Fruit fly (Drosophila melanogaster) whole organism, pupa: ENCODE measurements around the gene CG34043.

Experiments used
- CG12605 ChIP-seq: fragments of 200-800 bp; sonication (Bioruptor generic); IDR thresholded peaks from 2 replicates; pipeline ENCODE4 v1.3.6; 2022; ENCODE audit warnings: missing biosample characterization, missing genetic modification characterization
- CG8159 ChIP-seq: fragments of 200-800 bp; sonication (Bioruptor generic); optimal IDR thresholded peaks from 3 replicates; lab custom pipeline; 2018; ENCODE audit warnings: missing biosample characterization, mild to moderate bottlenecking, missing genetic modification characterization, moderate library complexity
- Pif1A ChIP-seq: fragments of 200-800 bp; sonication (Bioruptor generic); optimal IDR thresholded peaks from 3 replicates; lab custom pipeline; 2016; ENCODE audit warnings: missing biosample characterization, missing genetic modification characterization

DNA sequence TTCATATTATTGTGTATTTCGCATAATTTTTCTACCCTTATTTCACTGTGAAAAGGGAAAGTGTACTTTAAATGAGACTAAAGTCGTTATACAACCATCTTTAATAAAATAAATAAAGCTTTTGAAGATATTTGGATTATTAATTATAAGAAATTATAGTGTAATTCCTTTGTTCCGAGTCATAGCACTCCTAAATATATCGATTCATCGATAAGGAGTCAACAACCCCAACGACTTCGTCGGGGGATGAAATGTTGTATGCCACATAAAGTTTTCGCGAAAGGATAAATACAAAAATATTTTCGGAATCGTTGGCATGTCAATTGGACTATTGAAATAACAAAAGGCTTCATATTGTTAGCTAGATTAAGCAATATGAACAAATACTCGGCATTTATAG, 29.1 kb downstream of the CG34043 start, which contains the start of gene Ror:
- TF ChIP-seq Pif1A (no peak), CG8159 (tag; lab: Kevin White, UChicago) (no peak), CG12605 (GFP tag; lab: Robert Waterston, UW) (no peak)
